Fruit fly (Drosophila melanogaster) whole organism, embryonic: ENCODE data around the gene CG31287.

Experiments
- Abd-B ChIP-seq: fragments of 200-800 bp; sonication (Bioruptor generic); optimal IDR thresholded peaks from 2 replicates; lab custom pipeline; 2018; ENCODE audit warnings: missing biosample characterization, mild to moderate bottlenecking, missing genetic modification characterization, moderate library complexity
- Atf-2 ChIP-seq: fragments of 200-800 bp; sonication (Bioruptor generic); optimal IDR thresholded peaks from 2 replicates; lab custom pipeline; 2016; ENCODE audit warnings: missing biosample characterization, missing genetic modification characterization
- CG10321 ChIP-seq: fragments of 200-800 bp; sonication (Bioruptor generic); IDR thresholded peaks from 2 replicates; pipeline ENCODE4 v1.3.6; 2022; ENCODE audit warnings: missing biosample characterization, missing genetic modification characterization
- CG10654 ChIP-seq: fragments of 200-800 bp; sonication (Bioruptor generic); optimal IDR thresholded peaks from 2 replicates; lab custom pipeline; 2016; ENCODE audit warnings: missing biosample characterization, missing genetic modification characterization
- CG15514 ChIP-seq: fragments of 200-800 bp; sonication (Bioruptor generic); optimal IDR thresholded peaks from 3 replicates; lab custom pipeline; 2017; ENCODE audit warnings: missing biosample characterization, missing genetic modification characterization, mild to moderate bottlenecking, moderate library complexity, missing genetic modification reagents
- CG15696 ChIP-seq: fragments of 200-800 bp; sonication (Bioruptor generic); optimal IDR thresholded peaks from 2 replicates; lab custom pipeline; 2019; ENCODE audit warnings: missing biosample characterization, mild to moderate bottlenecking, missing genetic modification characterization, moderate library complexity
- CG17612 ChIP-seq: fragments of 200-800 bp; sonication (Bioruptor generic); IDR thresholded peaks from 2 replicates; pipeline ENCODE4 v1.3.6; 2022; ENCODE audit warnings: missing biosample characterization, missing genetic modification characterization
- CG30020 ChIP-seq: fragments of 200-800 bp; optimal IDR thresholded peaks from 2 replicates; lab custom pipeline; 2019; ENCODE audit warnings: missing biosample characterization, mild to moderate bottlenecking, missing genetic modification characterization, moderate library complexity
- CG3726 ChIP-seq: fragments of 200-800 bp; sonication (Bioruptor generic); IDR thresholded peaks from 3 replicates; pipeline ENCODE4, ENCODE4 v1.3.6; 2022; ENCODE audit warnings: missing biosample characterization, missing genetic modification characterization
- CG3838 ChIP-seq: fragments of 200-800 bp; sonication (Bioruptor generic); optimal IDR thresholded peaks from 3 replicates; lab custom pipeline; 2016; ENCODE audit warnings: missing biosample characterization, missing genetic modification characterization
- CG4730 ChIP-seq: fragments of 200-800 bp; sonication (Bioruptor generic); IDR thresholded peaks from 2 replicates; pipeline ENCODE4 v1.3.6; 2022; ENCODE audit warnings: missing biosample characterization, missing genetic modification characterization
- CG5245 ChIP-seq: fragments of 200-800 bp; sonication (Bioruptor generic); optimal IDR thresholded peaks from 3 replicates; lab custom pipeline; 2016; ENCODE audit warnings: missing biosample characterization, missing genetic modification characterization
- CG7372 ChIP-seq: fragments of 200-800 bp; sonication (Bioruptor generic); IDR thresholded peaks from 2 replicates; pipeline ENCODE4 v1.3.6; 2022; ENCODE audit warnings: missing biosample characterization, missing genetic modification characterization
- CG8290 ChIP-seq, 3 experiments: fragments of 200-800 bp; sonication (Bioruptor generic); optimal IDR thresholded peaks; 2 replicates each; lab custom pipeline; 2016 to 2019; ENCODE audit warnings: missing biosample characterization in 3 of 3, missing genetic modification characterization in 3 of 3, mild to moderate bottlenecking in 2 of 3, moderate library complexity in 1 of 3
- CG8765 ChIP-seq: fragments of 200-800 bp; sonication (Bioruptor generic); IDR thresholded peaks from 2 replicates; pipeline ENCODE4 v1.3.6; 2022; ENCODE audit warnings: missing biosample characterization, missing genetic modification characterization
- D19A ChIP-seq: fragments of 200-800 bp; optimal IDR thresholded peaks from 3 replicates; lab custom pipeline; 2019; ENCODE audit warnings: missing biosample characterization, mild to moderate bottlenecking, missing genetic modification characterization, moderate library complexity
- Deaf1 ChIP-seq: fragments of 200-800 bp; optimal IDR thresholded peaks from 3 replicates; lab custom pipeline; 2019; ENCODE audit warnings: missing biosample characterization, mild to moderate bottlenecking, missing genetic modification characterization, moderate library complexity
- Dek ChIP-seq: fragments of 200-800 bp; sonication (Bioruptor generic); optimal IDR thresholded peaks from 3 replicates; lab custom pipeline; 2019; ENCODE audit warnings: missing biosample characterization, mild to moderate bottlenecking, missing genetic modification characterization, moderate library complexity
- HLH3B ChIP-seq: fragments of 200-800 bp; sonication (Bioruptor generic); IDR thresholded peaks from 2 replicates; pipeline ENCODE4 v1.3.6; 2022; ENCODE audit warnings: missing biosample characterization, missing genetic modification characterization
- Hr39 ChIP-seq: fragments of >200 bp; optimal IDR thresholded peaks from 2 replicates; lab custom pipeline; 2017
- Jarid2 ChIP-seq: fragments of 200-800 bp; sonication (Bioruptor generic); optimal IDR thresholded peaks from 3 replicates; lab custom pipeline; 2017; ENCODE audit warnings: mild to moderate bottlenecking, missing biosample characterization, missing genetic modification reagents, missing genetic modification characterization
- Meics ChIP-seq: fragments of 200-800 bp; sonication (Bioruptor generic); optimal IDR thresholded peaks from 2 replicates; lab custom pipeline; 2017; ENCODE audit warnings: missing biosample characterization, mild to moderate bottlenecking, missing genetic modification characterization
- Neu2 ChIP-seq: fragments of 200-800 bp; sonication (Bioruptor generic); optimal IDR thresholded peaks from 3 replicates; lab custom pipeline; 2016; ENCODE audit warnings: missing biosample characterization, missing genetic modification characterization, borderline replicate concordance
- Rx ChIP-seq: fragments of 200-800 bp; sonication (Bioruptor generic); IDR thresholded peaks from 2 replicates; pipeline ENCODE4 v1.3.6; 2022; ENCODE audit warnings: missing biosample characterization, missing genetic modification characterization
- Six4 ChIP-seq: fragments of 200-800 bp; sonication (Bioruptor generic); optimal IDR thresholded peaks from 2 replicates; lab custom pipeline; 2016; ENCODE audit warnings: missing biosample characterization, missing genetic modification characterization
- Sox100B ChIP-seq: fragments of 200-800 bp; sonication (Bioruptor generic); optimal IDR thresholded peaks from 3 replicates; lab custom pipeline; 2018; ENCODE audit warnings: missing biosample characterization, mild to moderate bottlenecking, missing genetic modification characterization
- Tbp ChIP-seq: fragments of >200 bp; optimal IDR thresholded peaks from 2 replicates; lab custom pipeline; 2018; ENCODE audit warnings: missing biosample characterization, missing genetic modification characterization
- Trl ChIP-seq, 3 experiments: fragments of >200 bp in 2 of 3; fragments of 200-800 bp in 1 of 3; sonication (Bioruptor generic) in 1 of 3; optimal IDR thresholded peaks; 2 replicates in 1 of 3; 3 replicates in 2 of 3; lab custom pipeline; 2016 to 2017; ENCODE audit warnings: missing biosample characterization in 1 of 3, missing genetic modification characterization in 1 of 3
- abd-A ChIP-seq: fragments of 200-800 bp; sonication (Bioruptor generic); optimal IDR thresholded peaks from 3 replicates; lab custom pipeline; 2019; ENCODE audit warnings: missing biosample characterization, mild to moderate bottlenecking, missing genetic modification characterization, moderate library complexity
- aop ChIP-seq: fragments of 200-800 bp; sonication (Bioruptor generic); IDR thresholded peaks from 2 replicates; pipeline ENCODE4 v1.3.6; 2022; ENCODE audit warnings: missing biosample characterization, missing genetic modification characterization
- ap ChIP-seq: fragments of 200-800 bp; sonication (Bioruptor generic); IDR thresholded peaks from 2 replicates; pipeline ENCODE4 v1.3.6; 2022; ENCODE audit warnings: missing biosample characterization, missing genetic modification characterization
- ara ChIP-seq: fragments of 200-800 bp; sonication (Bioruptor generic); IDR thresholded peaks from 2 replicates; pipeline ENCODE4 v1.3.6; 2022; ENCODE audit warnings: missing biosample characterization, missing genetic modification characterization
- bab2 ChIP-seq: fragments of 200-800 bp; sonication (Bioruptor generic); optimal IDR thresholded peaks from 2 replicates; lab custom pipeline; 2016; ENCODE audit warnings: missing biosample characterization, missing genetic modification characterization
- cad ChIP-seq: fragments of >200 bp; optimal IDR thresholded peaks from 2 replicates; lab custom pipeline; 2017; ENCODE audit warnings: missing biosample characterization, missing genetic modification characterization
- cwo ChIP-seq: fragments of 200-800 bp; sonication (Bioruptor generic); optimal IDR thresholded peaks from 3 replicates; lab custom pipeline; 2017; ENCODE audit warnings: missing biosample characterization, missing genetic modification characterization, mild to moderate bottlenecking, moderate library complexity, missing genetic modification reagents
- dysf ChIP-seq: fragments of 200-800 bp; sonication (Bioruptor generic); IDR thresholded peaks from 3 replicates; pipeline ENCODE4 v1.3.6; 2022; ENCODE audit warnings: missing biosample characterization, missing genetic modification characterization
- exex ChIP-seq: fragments of 200-800 bp; sonication (Bioruptor generic); optimal IDR thresholded peaks from 4 replicates; lab custom pipeline; 2018; ENCODE audit warnings: missing biosample characterization, mild to moderate bottlenecking, missing genetic modification characterization, moderate library complexity
- eyg ChIP-seq: fragments of 200-800 bp; sonication (Bioruptor generic); optimal IDR thresholded peaks from 3 replicates; lab custom pipeline; 2016; ENCODE audit warnings: missing biosample characterization, missing genetic modification characterization
- gem ChIP-seq: fragments of 200-800 bp; sonication (Bioruptor generic); optimal IDR thresholded peaks from 2 replicates; lab custom pipeline; 2019; ENCODE audit warnings: missing biosample characterization, mild to moderate bottlenecking, missing genetic modification characterization, moderate library complexity
- ken ChIP-seq: fragments of 200-800 bp; sonication (Bioruptor generic); IDR thresholded peaks from 3 replicates; pipeline ENCODE4 v1.3.6; 2022; ENCODE audit warnings: missing biosample characterization, missing genetic modification characterization
- knrl ChIP-seq: fragments of 200-800 bp; sonication (Bioruptor generic); IDR thresholded peaks from 3 replicates; pipeline ENCODE4 v1.3.6; 2022; ENCODE audit warnings: missing biosample characterization, missing genetic modification characterization; ENCODE audit not compliant: partially characterized antibody
- lola ChIP-seq, 3 experiments: fragments of >200 bp in 2 of 3; fragments of 200-800 bp in 1 of 3; sonication (Bioruptor generic) in 1 of 3; optimal IDR thresholded peaks; 2 replicates each; lab custom pipeline; 2017 to 2019; ENCODE audit warnings: missing biosample characterization in 3 of 3, missing genetic modification characterization in 3 of 3, mild to moderate bottlenecking in 1 of 3, moderate library complexity in 1 of 3
- nmo ChIP-seq: fragments of 200-800 bp; sonication (Bioruptor generic); optimal IDR thresholded peaks from 2 replicates; lab custom pipeline; 2018; ENCODE audit warnings: missing biosample characterization, mild to moderate bottlenecking, missing genetic modification characterization, moderate library complexity
- nom ChIP-seq: fragments of 200-800 bp; sonication (Bioruptor generic); optimal IDR thresholded peaks from 2 replicates; lab custom pipeline; 2017; ENCODE audit warnings: missing biosample characterization, missing genetic modification characterization, mild to moderate bottlenecking, moderate library complexity, missing genetic modification reagents
- sd ChIP-seq: fragments of 200-800 bp; sonication (Bioruptor generic); optimal IDR thresholded peaks from 3 replicates; lab custom pipeline; 2018; ENCODE audit warnings: missing biosample characterization, mild to moderate bottlenecking, missing genetic modification characterization, moderate library complexity
- slou ChIP-seq: fragments of 200-800 bp; sonication (Bioruptor generic); optimal IDR thresholded peaks from 3 replicates; lab custom pipeline; 2016; ENCODE audit warnings: missing biosample characterization, missing genetic modification characterization
- sna ChIP-seq: fragments of 200-800 bp; sonication (Bioruptor generic); IDR thresholded peaks from 2 replicates; pipeline ENCODE4 v1.3.6; 2022; ENCODE audit warnings: missing biosample characterization, missing genetic modification characterization; ENCODE audit not compliant: partially characterized antibody
- tll ChIP-seq, 2 experiments: fragments of 200-800 bp in 1 of 2; fragments of >200 bp in 1 of 2; sonication (Bioruptor generic) in 1 of 2; optimal IDR thresholded peaks; 2 replicates each; lab custom pipeline; 2017 to 2019; ENCODE audit warnings: missing biosample characterization in 2 of 2, missing genetic modification characterization in 2 of 2, mild to moderate bottlenecking in 1 of 2, moderate library complexity in 1 of 2
- z ChIP-seq: fragments of 200-800 bp; sonication (Bioruptor generic); IDR thresholded peaks from 3 replicates; pipeline ENCODE4 v1.3.6; 2022; ENCODE audit warnings: missing biosample characterization, missing genetic modification characterization
- zfh1 ChIP-seq: fragments of 200-800 bp; sonication (Bioruptor generic); IDR thresholded peaks from 3 replicates; pipeline ENCODE4 v1.3.6; 2022; ENCODE audit warnings: missing biosample characterization, missing genetic modification characterization

CG31287 gene

dm6 chr3R:16213792-16214473, 10.8 kb downstream of the CG31287 start (continued):
- TF ChIP-seq cad (GFP tag; lab: Kevin White, UChicago) (no peak), lola (GFP tag; optimal IDR thresholded peaks at IDR 0.05; lab: Kevin White, UChicago) (no peak), CG7372 (GFP tag; lab: Robert Waterston, UW) (no peak), CG30020 (no peak), knrl (GFP tag; lab: Robert Waterston, UW) (no peak), Trl (optimal IDR thresholded peaks at IDR 0.05; lab: Kevin White, UChicago) (no peak), Trl (GFP tag; optimal IDR thresholded peaks at IDR 0.05; lab: Kevin White, UChicago) (no peak), CG10321 (GFP tag; lab: Robert Waterston, UW) (no peak), abd-A (peak; percentile 82), HLH3B (GFP tag; lab: Robert Waterston, UW) (no peak), CG17612 (GFP tag; lab: Robert Waterston, UW) (no peak), CG8290 (GFP tag; optimal IDR thresholded peaks at IDR 0.05; lab: Kevin White, UChicago) (no peak), CG8290 (tag; optimal IDR thresholded peaks at IDR 0.05; lab: Kevin White, UChicago) (peak in 1 of 2 experiments; percentile 1), sna (GFP tag; lab: Robert Waterston, UW) (no peak), dysf (GFP tag; lab: Robert Waterston, UW) (no peak), ara (no peak), Tbp (no peak), cwo (GFP tag; lab: Kevin White, UChicago) (peak; percentile 44), Rx (no peak), tll (GFP tag; optimal IDR thresholded peaks at IDR 0.05; lab: Kevin White, UChicago) (no peak), Jarid2 (GFP tag; lab: Kevin White, UChicago) (no peak), ken (GFP tag; lab: Robert Waterston, UW) (no peak), zfh1 (GFP tag; lab: Robert Waterston, UW) (no peak), CG3838 (GFP tag; lab: Kevin White, UChicago) (no peak), Deaf1 (tag; lab: Kevin White, UChicago) (no peak), z (no peak), CG5245 (GFP tag; lab: Kevin White, UChicago) (no peak), Meics (GFP tag; lab: Kevin White, UChicago) (peak; percentile 69), slou (GFP tag; lab: Kevin White, UChicago) (no peak), Hr39 (lab: Kevin White, UChicago) (no peak), Atf-2 (GFP tag; lab: Kevin White, UChicago) (no peak), nom (GFP tag; lab: Kevin White, UChicago) (peak; percentile 1), ap (GFP tag; lab: Robert Waterston, UW) (no peak), aop (GFP tag; lab: Robert Waterston, UW) (no peak), CG10654 (GFP tag; lab: Kevin White, UChicago) (peak; percentile 4), Six4 (GFP tag; lab: Kevin White, UChicago) (no peak), gem (tag; lab: Kevin White, UChicago) (peak; percentile 68), CG15514 (GFP tag; lab: Kevin White, UChicago) (peak; percentile 21), CG15696 (no peak), Neu2 (no peak), eyg (GFP tag; lab: Kevin White, UChicago) (no peak), Dek (tag; lab: Kevin White, UChicago) (no peak), bab2 (GFP tag; lab: Kevin White, UChicago) (no peak), sd (tag; lab: Kevin White, UChicago) (no peak), nmo (GFP tag; lab: Kevin White, UChicago) (peak; percentile 23), CG8765 (GFP tag; lab: Robert Waterston, UW) (no peak), D19A (tag; lab: Kevin White, UChicago) (peak; percentile 94), exex (tag; lab: Kevin White, UChicago) (no peak), CG4730 (no peak), CG3726 (no peak), Sox100B (GFP tag; lab: Kevin White, UChicago) (peak; percentile 58), Abd-B (GFP tag; lab: Kevin White, UChicago) (no peak)
